Worm (Caenorhabditis elegans) whole organism, young adult: ENCODE results near the gene K07C5.2.

Source experiments
- B0019.2 ChIP-seq: fragments of 200-800 bp; sonication (Bioruptor generic); conservative IDR thresholded peaks from 2 replicates; pipeline ENCODE4 v1.3.6; 2022; ENCODE audit warnings: missing genetic modification reagents, missing genetic modification characterization, missing compliant biosample characterization
- F10E7.11 ChIP-seq: sonication (generic microtip); optimal IDR thresholded peaks from 2 replicates; lab custom pipeline; 2017; ENCODE audit warnings: mild to moderate bottlenecking, missing genetic modification characterization, moderate library complexity, missing compliant biosample characterization
- F22D6.2 ChIP-seq: sonication (generic microtip); optimal IDR thresholded peaks from 2 replicates; lab custom pipeline; 2016; ENCODE audit warnings: mild to moderate bottlenecking, missing genetic modification characterization, missing compliant biosample characterization
- F23B12.7 ChIP-seq: sonication (generic microtip); optimal IDR thresholded peaks from 2 replicates; lab custom pipeline; 2017; ENCODE audit warnings: missing genetic modification characterization, mild to moderate bottlenecking, missing compliant biosample characterization, antibody characterized with exemption, moderate library complexity; ENCODE audit not compliant: insufficient read depth
- K11D2.4 ChIP-seq: fragments of 200-800 bp; sonication (Bioruptor generic); IDR thresholded peaks from 2 replicates; pipeline ENCODE4 v1.3.6; 2022; ENCODE audit warnings: missing genetic modification reagents, missing genetic modification characterization, missing compliant biosample characterization
- K12H6.12 ChIP-seq: fragments of 200-800 bp; sonication (Bioruptor generic); optimal IDR thresholded peaks from 2 replicates; lab custom pipeline; 2018; ENCODE audit warnings: mild to moderate bottlenecking, missing genetic modification characterization, missing compliant biosample characterization
- T07F8.4 ChIP-seq: sonication (generic microtip); optimal IDR thresholded peaks from 2 replicates; lab custom pipeline; 2016; ENCODE audit warnings: mild to moderate bottlenecking, missing genetic modification characterization, moderate library complexity, missing compliant biosample characterization
- T26A5.8 ChIP-seq: sonication (generic microtip); optimal IDR thresholded peaks from 2 replicates; lab custom pipeline; 2016; ENCODE audit warnings: missing genetic modification characterization, missing compliant biosample characterization
- Y53F4B.3 ChIP-seq: fragments of 200-800 bp; sonication (Bioruptor generic); IDR thresholded peaks from 2 replicates; pipeline ENCODE4 v1.3.6; 2022; ENCODE audit warnings: missing genetic modification reagents, missing genetic modification characterization, missing compliant biosample characterization
- Y53G8AR.9 ChIP-seq: fragments of 200-800 bp; sonication (Bioruptor generic); conservative IDR thresholded peaks from 2 replicates; pipeline ENCODE4 v1.3.6; 2022; ENCODE audit warnings: missing genetic modification reagents, missing genetic modification characterization, missing compliant biosample characterization
- Y67H2A.10 ChIP-seq: fragments of 200-800 bp; sonication (Bioruptor generic); conservative IDR thresholded peaks from 2 replicates; pipeline ENCODE4 v1.3.6; 2022; ENCODE audit warnings: missing genetic modification reagents, missing genetic modification characterization, missing compliant biosample characterization
- ZK185.1 ChIP-seq: sonication (generic microtip); optimal IDR thresholded peaks from 2 replicates; lab custom pipeline; 2016; ENCODE audit warnings: mild to moderate bottlenecking, missing genetic modification characterization, missing compliant biosample characterization; ENCODE audit not compliant: poor library complexity, severe bottlenecking
- ama-1 ChIP-seq, 3 experiments: fragments of 150-350 bp in 1 of 3; sonication (generic microtip) in 2 of 3; optimal IDR thresholded peaks; 2 replicates each; lab custom pipeline; 2014 to 2018; ENCODE audit warnings: missing biosample characterization in 2 of 3, missing genetic modification characterization in 2 of 3, missing genetic modification reagents in 2 of 3
- atf-7 ChIP-seq: sonication (generic microtip); optimal IDR thresholded peaks from 2 replicates; lab custom pipeline; 2017; ENCODE audit warnings: mild to moderate bottlenecking, missing genetic modification characterization, missing compliant biosample characterization
- attf-5 ChIP-seq: fragments of 200-800 bp; sonication (Bioruptor generic); optimal IDR thresholded peaks from 2 replicates; lab custom pipeline; 2018; ENCODE audit warnings: mild to moderate bottlenecking, missing genetic modification characterization, missing compliant biosample characterization
- cebp-1 ChIP-seq, 2 experiments: fragments of 200-800 bp in 1 of 2; sonication (Bioruptor generic) in 1 of 2; sonication (generic microtip) in 1 of 2; IDR thresholded peaks in 1 of 2; optimal IDR thresholded peaks in 1 of 2; 2 replicates each; pipeline versions ENCODE4 v1.3.6 to Lab custom; 2017 to 2022; ENCODE audit warnings: missing compliant biosample characterization in 2 of 2, missing genetic modification characterization in 2 of 2, mild to moderate bottlenecking in 1 of 2, missing genetic modification reagents in 1 of 2, moderate library complexity in 1 of 2
- ceh-79 ChIP-seq: sonication (generic microtip); optimal IDR thresholded peaks from 2 replicates; lab custom pipeline; 2017; ENCODE audit warnings: mild to moderate bottlenecking, missing genetic modification characterization, missing compliant biosample characterization
- ceh-91 ChIP-seq: fragments of 200-800 bp; sonication (Bioruptor generic); IDR thresholded peaks from 2 replicates; pipeline ENCODE4 v1.3.6; 2022; ENCODE audit warnings: missing genetic modification reagents, missing genetic modification characterization, missing compliant biosample characterization
- efl-1 ChIP-seq: fragments of 150-350 bp; optimal IDR thresholded peaks from 2 replicates; lab custom pipeline; 2014; ENCODE audit warnings: missing biosample characterization, missing genetic modification reagents, missing genetic modification characterization
- egl-18 ChIP-seq: fragments of 200-800 bp; sonication (Bioruptor generic); IDR thresholded peaks from 2 replicates; pipeline ENCODE4 v1.3.6; 2022; ENCODE audit warnings: missing genetic modification reagents, missing genetic modification characterization, missing compliant biosample characterization
- gei-17 ChIP-seq: fragments of 200-800 bp; sonication (Bioruptor generic); optimal IDR thresholded peaks from 2 replicates; lab custom pipeline; 2018; ENCODE audit warnings: mild to moderate bottlenecking, missing genetic modification characterization, missing compliant biosample characterization
- hlh-26 ChIP-seq: fragments of 200-800 bp; sonication (Bioruptor generic); conservative IDR thresholded peaks from 2 replicates; pipeline ENCODE4 v1.3.6; 2022; ENCODE audit warnings: missing genetic modification reagents, missing genetic modification characterization, missing compliant biosample characterization
- hsf-1 ChIP-seq: fragments of 200-800 bp; sonication (Bioruptor generic); IDR thresholded peaks from 2 replicates; pipeline ENCODE4 v1.3.6; 2022; ENCODE audit warnings: missing genetic modification reagents, missing genetic modification characterization, missing compliant biosample characterization
- let-526 ChIP-seq: fragments of 200-800 bp; sonication (Bioruptor generic); IDR thresholded peaks from 2 replicates; pipeline ENCODE4 v1.3.6; 2022; ENCODE audit warnings: missing genetic modification reagents, missing genetic modification characterization, missing compliant biosample characterization
- lin-54 ChIP-seq: fragments of 200-800 bp; sonication (Bioruptor generic); optimal IDR thresholded peaks from 2 replicates; lab custom pipeline; 2018; ENCODE audit warnings: mild to moderate bottlenecking, missing genetic modification characterization, missing compliant biosample characterization
- madf-10 ChIP-seq: sonication (generic microtip); optimal IDR thresholded peaks from 2 replicates; lab custom pipeline; 2016; ENCODE audit warnings: mild to moderate bottlenecking, missing genetic modification characterization, missing compliant biosample characterization
- madf-3 ChIP-seq: fragments of 200-800 bp; sonication (Bioruptor generic); IDR thresholded peaks from 2 replicates; pipeline ENCODE4 v1.3.6; 2022; ENCODE audit warnings: missing genetic modification reagents, missing genetic modification characterization, missing compliant biosample characterization
- mel-28 ChIP-seq: sonication (generic microtip); optimal IDR thresholded peaks from 2 replicates; lab custom pipeline; 2016; ENCODE audit warnings: borderline replicate concordance, mild to moderate bottlenecking, missing genetic modification characterization, missing compliant biosample characterization
- mes-4 ChIP-seq: sonication (generic microtip); optimal IDR thresholded peaks from 2 replicates; lab custom pipeline; 2016; ENCODE audit warnings: missing genotype, missing genetic modification characterization, missing compliant biosample characterization
- nfya-1 ChIP-seq: sonication (generic microtip); optimal IDR thresholded peaks from 2 replicates; lab custom pipeline; 2017; ENCODE audit warnings: antibody characterized with exemption, missing compliant biosample characterization, missing genetic modification characterization, borderline replicate concordance; ENCODE audit not compliant: insufficient read depth
- nhr-179 ChIP-seq: sonication (generic microtip); optimal IDR thresholded peaks from 2 replicates; lab custom pipeline; 2016; ENCODE audit warnings: mild to moderate bottlenecking, missing genetic modification characterization, missing compliant biosample characterization
- nhr-27 ChIP-seq: fragments of 200-800 bp; sonication (Bioruptor generic); optimal IDR thresholded peaks from 2 replicates; lab custom pipeline; 2018; ENCODE audit warnings: mild to moderate bottlenecking, missing genetic modification characterization, moderate library complexity, missing compliant biosample characterization
- pbrm-1 ChIP-seq: fragments of 200-800 bp; sonication (Bioruptor generic); IDR thresholded peaks from 2 replicates; pipeline ENCODE4 v1.3.6; 2022; ENCODE audit warnings: missing genetic modification reagents, missing genetic modification characterization, missing compliant biosample characterization
- rcor-1 ChIP-seq: fragments of 200-800 bp; sonication (Bioruptor generic); IDR thresholded peaks from 2 replicates; pipeline ENCODE4 v1.3.6; 2022; ENCODE audit warnings: missing genetic modification reagents, missing genetic modification characterization, missing compliant biosample characterization
- rec-8 ChIP-seq, 2 experiments: sonication (generic microtip); optimal IDR thresholded peaks; 2 replicates each; lab custom pipeline; 2016; ENCODE audit warnings: mild to moderate bottlenecking in 2 of 2, missing genetic modification characterization in 2 of 2, missing genetic modification reagents in 2 of 2, missing genotype in 2 of 2, missing biosample characterization in 1 of 2, missing compliant biosample characterization in 1 of 2, moderate library complexity in 1 of 2
- snpc-1.1 ChIP-seq: sonication (generic microtip); optimal IDR thresholded peaks from 2 replicates; lab custom pipeline; 2017; ENCODE audit warnings: missing genetic modification characterization, mild to moderate bottlenecking, missing compliant biosample characterization, antibody characterized with exemption, moderate library complexity, missing genotype, missing genetic modification reagents; ENCODE audit not compliant: insufficient read depth
- snpc-3.4 ChIP-seq: sonication (generic microtip); optimal IDR thresholded peaks from 2 replicates; lab custom pipeline; 2017; ENCODE audit warnings: missing genetic modification characterization, mild to moderate bottlenecking, missing compliant biosample characterization, antibody characterized with exemption, moderate library complexity, missing genotype, missing genetic modification reagents
- snpc-4 ChIP-seq, 5 experiments: fragments of 150-350 bp in 1 of 5; sonication (generic microtip) in 4 of 5; optimal IDR thresholded peaks; 2 replicates each; lab custom pipeline; 2014 to 2018; ENCODE audit warnings: missing genetic modification characterization in 5 of 5, missing biosample characterization in 3 of 5, antibody characterized with exemption in 2 of 5, mild to moderate bottlenecking in 2 of 5, missing compliant biosample characterization in 2 of 5, missing genotype in 2 of 5, moderate library complexity in 2 of 5, missing genetic modification reagents in 1 of 5
- sptf-2 ChIP-seq: fragments of 200-800 bp; sonication (Bioruptor generic); optimal IDR thresholded peaks from 2 replicates; lab custom pipeline; 2018; ENCODE audit warnings: mild to moderate bottlenecking, missing genetic modification characterization, missing compliant biosample characterization
- tbp1 ChIP-seq: fragments of 200-800 bp; sonication (Bioruptor generic); optimal IDR thresholded peaks from 2 replicates; lab custom pipeline; 2018; ENCODE audit warnings: mild to moderate bottlenecking, missing genetic modification characterization, missing compliant biosample characterization
- unc-62 ChIP-seq: fragments of 150-350 bp; optimal IDR thresholded peaks from 2 replicates; lab custom pipeline; 2014; ENCODE audit warnings: missing biosample characterization, missing genetic modification reagents, missing genetic modification characterization
- ztf-25 ChIP-seq: fragments of 200-800 bp; sonication (Bioruptor generic); IDR thresholded peaks from 2 replicates; pipeline ENCODE4 v1.3.6; 2022; ENCODE audit warnings: missing genetic modification reagents, missing genetic modification characterization, missing compliant biosample characterization
- ztf-28 ChIP-seq: fragments of 200-800 bp; sonication (Bioruptor generic); IDR thresholded peaks from 2 replicates; pipeline ENCODE4 v1.3.6; 2022; ENCODE audit warnings: missing genetic modification reagents, missing genetic modification characterization, missing compliant biosample characterization
- ztf-6 ChIP-seq: fragments of 200-800 bp; sonication (Bioruptor generic); IDR thresholded peaks from 2 replicates; pipeline ENCODE4 v1.3.6; 2022; ENCODE audit warnings: missing genetic modification reagents, missing genetic modification characterization, missing compliant biosample characterization

Gene K07C5.2

ce11 chrV:10320101-10320761 lies 19.1 kb upstream of the K07C5.2 start, which contains the start of the genes gna-1 and B0024.13 (continued):
- TF ChIP-seq F23B12.7 (no peak), nhr-179 (tag; lab: Kevin White, UChicago) (no peak), T26A5.8 (tag; lab: Kevin White, UChicago) (no peak), atf-7 (tag; lab: Kevin White, UChicago) (no peak), rcor-1 (GFP tag; lab: Robert Waterston, UW) (peak; percentile 50; the same call in 1 of the 2 replicates), ceh-79 (tag; lab: Kevin White, UChicago) (no peak), efl-1 (GFP tag; lab: Kevin White, UChicago) (no peak), Y67H2A.10 (GFP tag; lab: Robert Waterston, UW) (no peak), lin-54 (GFP tag; lab: Kevin White, UChicago) (peak; percentile 46), hsf-1 (GFP tag; lab: Robert Waterston, UW) (no peak), snpc-3.4 (tag; lab: Kevin White, UChicago) (peak; percentile 30), nfya-1 (tag; lab: Kevin White, UChicago) (no peak), ama-1 (optimal IDR thresholded peaks at IDR 0.05; lab: Kevin White, UChicago) (no peak), ama-1 (GFP tag; optimal IDR thresholded peaks at IDR 0.05; lab: Kevin White, UChicago) (no peak), T07F8.4 (tag; lab: Kevin White, UChicago) (no peak), snpc-1.1 (tag; lab: Kevin White, UChicago) (no peak), B0019.2 (GFP tag; lab: Robert Waterston, UW) (no peak), Y53F4B.3 (GFP tag; lab: Robert Waterston, UW) (no peak), snpc-4 (GFP tag; optimal IDR thresholded peaks at IDR 0.05; lab: Kevin White, UChicago) (no peak), snpc-4 (tag; optimal IDR thresholded peaks at IDR 0.05; lab: Kevin White, UChicago) (peak in 2 of 4 experiments; percentile 10 to 39), K11D2.4 (GFP tag; lab: Robert Waterston, UW) (0 out of 2 replicates have a peak, but pooled peaks have one; percentile 46), K12H6.12 (tag; lab: Kevin White, UChicago) (no peak), hlh-26 (GFP tag; lab: Robert Waterston, UW) (no peak), ztf-25 (GFP tag; lab: Robert Waterston, UW) (no peak), ztf-28 (GFP tag; lab: Robert Waterston, UW) (no peak), F10E7.11 (no peak), egl-18 (no peak), unc-62 (GFP tag; lab: Kevin White, UChicago) (no peak), cebp-1 (GFP tag; IDR thresholded peaks at IDR 0.05; lab: Robert Waterston, UW) (no peak), cebp-1 (tag; optimal IDR thresholded peaks at IDR 0.05; lab: Kevin White, UChicago) (no peak), mel-28 (tag; lab: Kevin White, UChicago) (no peak), nhr-27 (tag; lab: Kevin White, UChicago) (no peak), gei-17 (no peak), attf-5 (GFP tag; lab: Kevin White, UChicago) (peak; percentile 58), mes-4 (no peak), sptf-2 (GFP tag; lab: Kevin White, UChicago) (no peak), madf-3 (GFP tag; lab: Robert Waterston, UW) (no peak), Y53G8AR.9 (GFP tag; lab: Robert Waterston, UW) (no peak), tbp1 (GFP tag; lab: Kevin White, UChicago) (peak; percentile 20), ztf-6 (GFP tag; lab: Robert Waterston, UW) (no peak), ceh-91 (GFP tag; lab: Robert Waterston, UW) (peak; percentile 51; the same call in 1 of the 2 replicates), F22D6.2 (tag; lab: Kevin White, UChicago) (no peak), pbrm-1 (GFP tag; lab: Robert Waterston, UW) (0 out of 2 replicates have a peak, but pooled peaks have one; percentile 26), let-526 (no peak), madf-10 (tag; lab: Kevin White, UChicago) (peak; percentile 27), rec-8 (tag; optimal IDR thresholded peaks at IDR 0.05; lab: Kevin White, UChicago) (no peak), ZK185.1 (tag; lab: Kevin White, UChicago) (peak; percentile 77)
